Fruit fly (Drosophila melanogaster) whole organism, embryonic: ENCODE data around the gene Cbl.
A peak's percentile ranks its signal among the peaks of the same experiment; 100 is the strongest.

ENCODE experiments used
- ATbp ChIP-seq: fragments of 200-800 bp; sonication (Bioruptor generic); optimal IDR thresholded peaks from 2 replicates; lab custom pipeline; 2017; ENCODE audit warnings: missing biosample characterization, mild to moderate bottlenecking, missing genetic modification characterization, missing genetic modification reagents
- Ada2b ChIP-seq: fragments of 200-800 bp; sonication (Bioruptor generic); IDR thresholded peaks from 2 replicates; pipeline ENCODE4 v1.3.6; 2022; ENCODE audit warnings: missing biosample characterization, missing genetic modification characterization
- CG12236 ChIP-seq: fragments of 200-800 bp; sonication (Bioruptor generic); optimal IDR thresholded peaks from 2 replicates; lab custom pipeline; 2016; ENCODE audit warnings: missing biosample characterization, missing genetic modification characterization
- CG12744 ChIP-seq: fragments of 200-800 bp; sonication (Bioruptor generic); optimal IDR thresholded peaks from 2 replicates; lab custom pipeline; 2016; ENCODE audit warnings: missing biosample characterization, missing genetic modification characterization
- CG12769 ChIP-seq: fragments of 200-800 bp; sonication (Bioruptor generic); optimal IDR thresholded peaks from 2 replicates; lab custom pipeline; 2019; ENCODE audit warnings: missing biosample characterization, mild to moderate bottlenecking, missing genetic modification characterization, moderate library complexity
- CG13624 ChIP-seq: fragments of 200-800 bp; sonication (Bioruptor generic); optimal IDR thresholded peaks from 2 replicates; lab custom pipeline; 2016; ENCODE audit warnings: missing biosample characterization, missing genetic modification characterization
- CG14710 ChIP-seq: fragments of 200-800 bp; sonication (Bioruptor generic); optimal IDR thresholded peaks from 3 replicates; lab custom pipeline; 2019; ENCODE audit warnings: missing biosample characterization, mild to moderate bottlenecking, missing genetic modification characterization, moderate library complexity
- CG17829 ChIP-seq: fragments of 200-800 bp; optimal IDR thresholded peaks from 2 replicates; lab custom pipeline; 2019; ENCODE audit warnings: missing biosample characterization, mild to moderate bottlenecking, missing genetic modification characterization, moderate library complexity
- CG18476 ChIP-seq: fragments of 200-800 bp; sonication (Bioruptor generic); optimal IDR thresholded peaks from 2 replicates; lab custom pipeline; 2016; ENCODE audit warnings: missing biosample characterization, mild to moderate bottlenecking, missing genetic modification characterization
- CG2712 ChIP-seq: fragments of 200-800 bp; optimal IDR thresholded peaks from 3 replicates; lab custom pipeline; 2019; ENCODE audit warnings: missing biosample characterization, mild to moderate bottlenecking, missing genetic modification characterization, moderate library complexity
- CG3163 ChIP-seq: fragments of 200-800 bp; sonication (Bioruptor generic); optimal IDR thresholded peaks from 3 replicates; lab custom pipeline; 2016; ENCODE audit warnings: missing biosample characterization, missing genetic modification characterization
- CG4328 ChIP-seq: fragments of 200-800 bp; sonication (Bioruptor generic); optimal IDR thresholded peaks from 3 replicates; lab custom pipeline; 2017; ENCODE audit warnings: missing biosample characterization, missing genetic modification reagents, missing genetic modification characterization
- CG43689 ChIP-seq: fragments of 200-800 bp; sonication (Bioruptor generic); IDR thresholded peaks from 2 replicates; pipeline ENCODE4 v1.3.6; 2022; ENCODE audit warnings: missing biosample characterization, missing genetic modification characterization
- CG7556 ChIP-seq: fragments of 200-800 bp; sonication (Bioruptor generic); optimal IDR thresholded peaks from 2 replicates; lab custom pipeline; 2017; ENCODE audit warnings: missing biosample characterization, mild to moderate bottlenecking, missing genetic modification characterization
- CG8089 ChIP-seq: fragments of 200-800 bp; sonication (Bioruptor generic); optimal IDR thresholded peaks from 3 replicates; lab custom pipeline; 2016; ENCODE audit warnings: missing biosample characterization, missing genetic modification characterization
- CG8281 ChIP-seq: fragments of 200-800 bp; sonication (Bioruptor generic); optimal IDR thresholded peaks from 2 replicates; lab custom pipeline; 2018; ENCODE audit warnings: missing biosample characterization, mild to moderate bottlenecking, missing genetic modification characterization, moderate library complexity
- CG8290 ChIP-seq, 3 experiments: fragments of 200-800 bp; sonication (Bioruptor generic); optimal IDR thresholded peaks; 2 replicates each; lab custom pipeline; 2016 to 2019; ENCODE audit warnings: missing biosample characterization in 3 of 3, missing genetic modification characterization in 3 of 3, mild to moderate bottlenecking in 2 of 3, moderate library complexity in 1 of 3
- CG8359 ChIP-seq: fragments of 200-800 bp; sonication (Bioruptor generic); optimal IDR thresholded peaks from 2 replicates; lab custom pipeline; 2017; ENCODE audit warnings: missing biosample characterization, mild to moderate bottlenecking, missing genetic modification characterization, borderline replicate concordance
- CG8478 ChIP-seq: fragments of >200 bp; optimal IDR thresholded peaks from 2 replicates; lab custom pipeline; 2018
- CkIIα-i1 ChIP-seq: fragments of 200-800 bp; sonication (Bioruptor generic); IDR thresholded peaks from 2 replicates; pipeline ENCODE4 v1.3.6; 2022; ENCODE audit warnings: missing biosample characterization, missing genetic modification characterization
- H15 ChIP-seq: fragments of 200-800 bp; sonication (Bioruptor generic); IDR thresholded peaks from 3 replicates; pipeline ENCODE4 v1.3.6; 2022; ENCODE audit warnings: missing biosample characterization, missing genetic modification characterization
- HLH4C ChIP-seq: fragments of 200-800 bp; sonication (Bioruptor generic); IDR thresholded peaks from 3 replicates; pipeline ENCODE4 v1.3.6; 2022; ENCODE audit warnings: missing biosample characterization, missing genetic modification characterization; ENCODE audit not compliant: partially characterized antibody
- Hr78 ChIP-seq, 2 experiments: fragments of 200-800 bp in 1 of 2; fragments of >200 bp in 1 of 2; sonication (Bioruptor generic) in 1 of 2; optimal IDR thresholded peaks; 2 replicates each; lab custom pipeline; 2017 to 2019; ENCODE audit warnings: missing biosample characterization in 2 of 2, missing genetic modification characterization in 2 of 2, mild to moderate bottlenecking in 1 of 2, moderate library complexity in 1 of 2
- Nf-YC ChIP-seq: fragments of 200-800 bp; optimal IDR thresholded peaks from 3 replicates; lab custom pipeline; 2019; ENCODE audit warnings: missing biosample characterization, mild to moderate bottlenecking, missing genetic modification characterization, moderate library complexity
- Sin3A ChIP-seq: fragments of >200 bp; optimal IDR thresholded peaks from 2 replicates; lab custom pipeline; 2018
- Six4 ChIP-seq: fragments of 200-800 bp; sonication (Bioruptor generic); optimal IDR thresholded peaks from 2 replicates; lab custom pipeline; 2016; ENCODE audit warnings: missing biosample characterization, missing genetic modification characterization
- Sry-δ ChIP-seq: fragments of 200-800 bp; sonication (Bioruptor generic); optimal IDR thresholded peaks from 2 replicates; lab custom pipeline; 2016; ENCODE audit warnings: missing biosample characterization, missing genetic modification characterization
- Stat92E ChIP-seq, 3 experiments: fragments of >200 bp in 2 of 3; fragments of 200-800 bp in 1 of 3; sonication (Bioruptor generic) in 1 of 3; optimal IDR thresholded peaks; 2 replicates each; lab custom pipeline; 2017 to 2019; ENCODE audit warnings: missing biosample characterization in 3 of 3, missing genetic modification characterization in 3 of 3, mild to moderate bottlenecking in 1 of 3, moderate library complexity in 1 of 3
- Taf1 ChIP-seq: fragments of 200-800 bp; sonication (Bioruptor generic); IDR thresholded peaks from 2 replicates; pipeline ENCODE4 v1.3.6; 2022; ENCODE audit warnings: missing biosample characterization, missing genetic modification characterization
- caup ChIP-seq: fragments of 200-800 bp; sonication (Bioruptor generic); optimal IDR thresholded peaks from 3 replicates; lab custom pipeline; 2017; ENCODE audit warnings: missing biosample characterization, mild to moderate bottlenecking, missing genetic modification characterization, moderate library complexity; ENCODE audit not compliant: severe bottlenecking
- chn ChIP-seq: fragments of 200-800 bp; sonication (Bioruptor generic); optimal IDR thresholded peaks from 2 replicates; lab custom pipeline; 2016; ENCODE audit warnings: missing biosample characterization, missing genetic modification characterization
- ewg ChIP-seq: fragments of 200-800 bp; sonication (Bioruptor generic); optimal IDR thresholded peaks from 3 replicates; lab custom pipeline; 2017; ENCODE audit warnings: mild to moderate bottlenecking, missing biosample characterization, missing genetic modification reagents, missing genetic modification characterization
- ftz-f1 ChIP-seq: fragments of 200-800 bp; sonication (Bioruptor generic); optimal IDR thresholded peaks from 2 replicates; lab custom pipeline; 2016; ENCODE audit warnings: missing biosample characterization, missing genetic modification characterization
- fu2 ChIP-seq: fragments of 200-800 bp; sonication (Bioruptor generic); optimal IDR thresholded peaks from 2 replicates; lab custom pipeline; 2016; ENCODE audit warnings: missing biosample characterization, missing genetic modification characterization
- gem ChIP-seq: fragments of 200-800 bp; sonication (Bioruptor generic); optimal IDR thresholded peaks from 2 replicates; lab custom pipeline; 2019; ENCODE audit warnings: missing biosample characterization, mild to moderate bottlenecking, missing genetic modification characterization, moderate library complexity
- gfzf ChIP-seq: fragments of 200-800 bp; sonication (Bioruptor generic); optimal IDR thresholded peaks from 2 replicates; lab custom pipeline; 2016; ENCODE audit warnings: missing biosample characterization, mild to moderate bottlenecking, missing genetic modification characterization, moderate library complexity
- kay ChIP-seq: fragments of 200-800 bp; sonication (Bioruptor generic); optimal IDR thresholded peaks from 2 replicates; lab custom pipeline; 2016; ENCODE audit warnings: missing biosample characterization, missing genetic modification characterization
- lilli ChIP-seq: fragments of 200-800 bp; sonication (Bioruptor generic); optimal IDR thresholded peaks from 3 replicates; lab custom pipeline; 2016; ENCODE audit warnings: missing biosample characterization, missing genetic modification characterization
- mld ChIP-seq: fragments of 200-800 bp; sonication (Bioruptor generic); IDR thresholded peaks from 3 replicates; pipeline ENCODE4 v1.3.6; 2022; ENCODE audit warnings: missing biosample characterization, missing genetic modification characterization; ENCODE audit not compliant: partially characterized antibody
- peb ChIP-seq: fragments of 200-800 bp; sonication (Bioruptor generic); IDR thresholded peaks from 2 replicates; pipeline ENCODE4 v1.3.6; 2022; ENCODE audit warnings: missing biosample characterization, missing genetic modification characterization
- pho ChIP-seq: fragments of 200-800 bp; sonication (Bioruptor generic); optimal IDR thresholded peaks from 2 replicates; lab custom pipeline; 2016; ENCODE audit warnings: missing biosample characterization, missing genetic modification characterization
- pnt ChIP-seq: fragments of 200-800 bp; sonication (Bioruptor generic); optimal IDR thresholded peaks from 3 replicates; lab custom pipeline; 2016; ENCODE audit warnings: missing biosample characterization, missing genetic modification characterization
- run ChIP-seq: fragments of 200-800 bp; sonication (Bioruptor generic); optimal IDR thresholded peaks from 3 replicates; lab custom pipeline; 2018; ENCODE audit warnings: missing biosample characterization, mild to moderate bottlenecking, missing genetic modification characterization
- sisA ChIP-seq: fragments of 200-800 bp; sonication (Bioruptor generic); IDR thresholded peaks from 2 replicates; pipeline ENCODE4 v1.3.6; 2022; ENCODE audit warnings: missing biosample characterization, missing genetic modification characterization
- so ChIP-seq: fragments of 200-800 bp; sonication (Bioruptor generic); IDR thresholded peaks from 3 replicates; pipeline ENCODE4 v1.3.6; 2022; ENCODE audit warnings: missing biosample characterization, missing genetic modification characterization
- sug ChIP-seq: fragments of 200-800 bp; optimal IDR thresholded peaks from 2 replicates; lab custom pipeline; 2019; ENCODE audit warnings: missing biosample characterization, mild to moderate bottlenecking, missing genetic modification characterization, moderate library complexity
- ttk ChIP-seq: fragments of 200-800 bp; sonication (Bioruptor generic); IDR thresholded peaks from 2 replicates; pipeline ENCODE4 v2.1.2; 2022; ENCODE audit warnings: missing biosample characterization, missing genetic modification characterization
- wdn ChIP-seq: fragments of 200-800 bp; sonication (Bioruptor generic); IDR thresholded peaks from 2 replicates; pipeline ENCODE4 v1.3.6; 2022; ENCODE audit warnings: missing biosample characterization, missing genetic modification characterization

Gene Cbl

DNA sequence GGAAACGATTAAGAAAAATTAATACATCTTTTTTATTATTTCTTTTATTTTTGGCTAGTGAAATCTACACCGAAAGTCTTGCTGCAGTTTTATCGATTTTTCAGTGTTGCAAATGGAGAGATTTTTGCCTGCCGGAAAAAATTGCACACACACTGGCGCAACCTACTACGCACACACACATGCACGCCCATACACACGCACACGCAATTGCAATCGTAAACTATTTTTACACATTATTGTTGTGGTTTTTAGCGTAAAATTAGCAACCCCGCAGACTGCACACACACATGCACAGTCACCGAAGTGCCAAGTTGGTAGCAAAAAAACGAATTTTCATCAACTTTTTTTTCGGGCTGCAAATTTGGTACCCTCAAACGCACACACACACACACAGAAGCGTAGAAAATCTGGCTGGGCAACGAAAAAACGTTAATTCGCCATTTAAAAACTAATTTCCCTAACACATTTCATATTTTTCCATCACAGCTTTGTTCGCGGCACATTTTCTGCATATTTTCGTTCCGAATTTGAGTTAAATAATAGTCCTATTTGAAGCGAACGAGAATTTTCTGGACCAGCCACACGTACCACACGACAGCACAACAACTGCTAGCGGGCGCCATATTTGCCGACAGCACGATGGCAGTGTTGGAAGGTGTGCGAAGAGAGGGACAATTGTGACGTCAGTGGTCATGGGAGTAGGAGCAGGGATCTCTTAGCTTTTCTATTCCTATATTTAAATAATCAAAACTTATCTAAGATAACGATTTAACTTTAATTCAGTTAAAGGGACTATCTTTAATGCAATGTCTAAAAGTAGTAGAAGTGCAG lies 17.2 kb downstream of the Cbl start, which contains the start of gene Unr (continued):
- TF ChIP-seq ewg (GFP tag; lab: Kevin White, UChicago), result peak; percentile 67
- peak; percentile 76 for TF ChIP-seq fu2
- peak; percentile 68; the same call in 2 of the 3 replicates for TF ChIP-seq so (GFP tag; lab: Robert Waterston, UW)
- TF ChIP-seq CG8478, result no peak
- no peak for TF ChIP-seq HLH4C
- TF ChIP-seq CG18476 (GFP tag; lab: Kevin White, UChicago), result peak; percentile 67
- peak; percentile 79 for TF ChIP-seq CG12744 (GFP tag; lab: Kevin White, UChicago)
- TF ChIP-seq CG8290 (GFP tag; optimal IDR thresholded peaks at IDR 0.05; lab: Kevin White, UChicago), result peak; percentile 69
- TF ChIP-seq CG8290 (tag; optimal IDR thresholded peaks at IDR 0.05; lab: Kevin White, UChicago), result peak in 1 of 2 experiments; percentile 89
- peak; percentile 67 for TF ChIP-seq CG7556 (GFP tag; lab: Kevin White, UChicago)
- no peak; the same call in 1 of the 2 replicates for TF ChIP-seq CG43689
- peak; percentile 77 for TF ChIP-seq wdn (GFP tag; lab: Robert Waterston, UW)
- TF ChIP-seq Taf1 (GFP tag; lab: Robert Waterston, UW), result peak; percentile 74; the same call in 1 of the 2 replicates
- TF ChIP-seq CkIIα-i1 (GFP tag; lab: Robert Waterston, UW), result no peak
- peak; percentile 83 for TF ChIP-seq gem (tag; lab: Kevin White, UChicago)
- TF ChIP-seq CG2712 (tag; lab: Kevin White, UChicago), result peak; percentile 82
- peak; percentile 56 for TF ChIP-seq kay
- peak in 2 of 3 experiments; percentile 28 to 51 for TF ChIP-seq Stat92E (GFP tag; optimal IDR thresholded peaks at IDR 0.05; lab: Kevin White, UChicago)
- peak; percentile 85 for TF ChIP-seq CG13624 (GFP tag; lab: Kevin White, UChicago)
- TF ChIP-seq chn, result peak; percentile 88
- peak; percentile 50; the same call in 1 of the 3 replicates for TF ChIP-seq H15 (GFP tag; lab: Robert Waterston, UW)
- peak; percentile 69 for TF ChIP-seq ATbp
- TF ChIP-seq Sry-δ (GFP tag; lab: Kevin White, UChicago), result peak; percentile 36
- TF ChIP-seq lilli (GFP tag; lab: Kevin White, UChicago), result peak; percentile 88
- TF ChIP-seq ftz-f1 (GFP tag; lab: Kevin White, UChicago), result peak; percentile 48
- peak; percentile 53 for TF ChIP-seq CG14710 (tag; lab: Kevin White, UChicago)
- peak; percentile 69 for TF ChIP-seq pnt (GFP tag; lab: Kevin White, UChicago)
- TF ChIP-seq pho (GFP tag; lab: Kevin White, UChicago), result peak; percentile 84
- no peak for TF ChIP-seq mld (GFP tag; lab: Robert Waterston, UW)
- peak; percentile 79 for TF ChIP-seq CG12769 (tag; lab: Kevin White, UChicago)
- TF ChIP-seq CG12236 (GFP tag; lab: Kevin White, UChicago), result peak; percentile 32
- TF ChIP-seq Nf-YC (tag; lab: Kevin White, UChicago), result peak; percentile 60
- peak; percentile 62 for TF ChIP-seq CG3163
- peak; percentile 17 for TF ChIP-seq CG8359 (GFP tag; lab: Kevin White, UChicago)
- TF ChIP-seq Sin3A (lab: Kevin White, UChicago), result peak; percentile 58
- TF ChIP-seq run (tag; lab: Kevin White, UChicago), result peak; percentile 44
- no peak for TF ChIP-seq gfzf (GFP tag; lab: Kevin White, UChicago)
- peak; percentile 50; the same call in 1 of the 2 replicates for TF ChIP-seq ttk (GFP tag; lab: Robert Waterston, UW)
- peak; percentile 75 for TF ChIP-seq CG4328 (GFP tag; lab: Kevin White, UChicago)
- TF ChIP-seq CG17829, result peak; percentile 80
- peak; percentile 49 for TF ChIP-seq Six4 (GFP tag; lab: Kevin White, UChicago)
- TF ChIP-seq sug, result peak; percentile 70
- peak; percentile 52 for TF ChIP-seq CG8089 (GFP tag; lab: Kevin White, UChicago)
- peak; percentile 52 for TF ChIP-seq CG8281 (tag; lab: Kevin White, UChicago)
- peak; percentile 63 for TF ChIP-seq Ada2b
- 0 out of 2 replicates have a peak, but pooled peaks have one; percentile 38 for TF ChIP-seq peb (GFP tag; lab: Robert Waterston, UW)
- peak; percentile 78 for TF ChIP-seq sisA (GFP tag; lab: Robert Waterston, UW)
- TF ChIP-seq Hr78 (GFP tag; optimal IDR thresholded peaks at IDR 0.05; lab: Kevin White, UChicago), result no peak
- TF ChIP-seq caup (GFP tag; lab: Kevin White, UChicago), result peak; percentile 86
